Worm (Caenorhabditis elegans): ENCODE data around the gene rabr-3.

Gene rabr-3

DNA sequence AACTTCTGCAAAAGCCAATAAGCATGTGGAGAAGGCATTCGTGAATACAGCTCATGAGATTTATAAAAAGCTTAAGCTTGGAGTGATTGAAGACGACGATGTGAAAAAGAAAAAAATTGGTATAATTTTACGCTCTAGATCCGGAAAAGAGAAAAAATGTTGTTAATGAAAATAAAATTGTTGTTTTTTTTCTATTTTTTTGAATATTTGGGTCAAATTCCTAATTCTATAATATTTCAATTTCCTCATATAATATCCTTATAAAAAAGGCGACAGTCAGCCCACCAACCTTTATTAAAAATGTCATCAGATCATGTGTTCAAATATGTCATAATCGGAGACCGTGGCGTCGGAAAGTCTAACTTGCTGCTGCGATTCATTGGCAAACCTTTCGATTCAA lies at the start of gene rabr-3:
TSS of gene rabr-3 (plus strand) at position 301 of the 400 bp plus-strand sequence.
- TF ChIP-seq F23B12.7 (tag; optimal IDR thresholded peaks at IDR 0.05; ENCODE audit: insufficient read depth) (no peak), F55B11.4 (tag; optimal IDR thresholded peaks at IDR 0.05; ENCODE audit: borderline replicate concordance, insufficient read depth) (no peak), repo-1 (tag; optimal IDR thresholded peaks at IDR 0.05) (no peak)

DNA sequence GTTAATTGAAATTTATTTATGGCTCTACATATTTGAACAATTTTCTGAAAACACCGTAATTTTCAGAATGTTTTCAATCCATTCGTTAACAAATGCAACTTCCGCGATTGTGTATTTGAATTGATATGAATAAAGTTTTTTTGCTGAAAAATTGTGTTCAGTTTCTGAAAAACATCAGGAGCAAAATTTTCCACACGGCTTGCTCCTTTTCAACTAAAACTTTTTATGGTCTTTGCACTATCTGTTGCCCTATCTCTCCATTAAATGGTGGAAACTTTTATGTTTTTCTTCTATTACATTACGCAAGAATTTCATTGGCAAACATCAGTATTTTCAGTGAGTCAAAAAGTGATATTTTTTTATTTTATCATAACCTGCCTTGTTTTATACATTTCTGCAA lies 46.7 kb upstream of the rabr-3 start, which contains the start of gene F10A3.4:
TSS of gene F10A3.4 (plus strand) at position 301 of the 400 bp plus-strand sequence.
- TF ChIP-seq rcor-1 (GFP tag; IDR thresholded peaks at IDR 0.05), result no peak
- no peak for TF ChIP-seq nfya-2 (GFP tag; IDR thresholded peaks at IDR 0.05)
- no peak for TF ChIP-seq T26A5.8 (tag; optimal IDR thresholded peaks at IDR 0.05)
- no peak for TF ChIP-seq lsl-1 (GFP tag; optimal IDR thresholded peaks at IDR 0.05)

DNA sequence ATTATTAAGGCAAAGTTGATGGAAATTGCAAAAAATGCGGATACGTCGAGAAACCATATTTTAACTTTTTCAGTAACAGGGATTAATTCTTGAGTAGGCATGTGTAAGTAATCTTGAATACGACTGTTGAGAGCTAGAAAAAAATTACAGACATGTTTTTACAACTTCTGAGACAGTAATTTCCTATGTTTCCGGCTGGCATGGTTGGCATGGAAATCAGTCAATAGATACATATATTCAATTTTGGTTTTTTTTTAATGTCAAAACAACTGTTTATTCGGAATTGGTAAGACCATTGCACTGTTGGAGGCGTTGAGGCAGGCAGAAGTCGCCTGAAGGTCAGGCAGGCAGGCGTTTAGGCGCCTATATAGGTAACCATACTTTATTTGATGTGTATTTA lies 42.1 kb upstream of the rabr-3 start, which contains the start of gene str-254:
TSS of gene str-254 (minus strand) at position 101 of the 400 bp plus-strand sequence.
- TF ChIP-seq snpc-4 (GFP tag; optimal IDR thresholded peaks at IDR 0.05), result no peak
- no peak for TF ChIP-seq snpc-4 (tag; optimal IDR thresholded peaks at IDR 0.05)
- TF ChIP-seq F37B4.10 (GFP tag; IDR thresholded peaks at IDR 0.05), result no peak
- TF ChIP-seq madf-3 (GFP tag; IDR thresholded peaks at IDR 0.05), result no peak
- no peak for TF ChIP-seq ztf-22 (GFP tag; optimal IDR thresholded peaks at IDR 0.05)
- no peak for TF ChIP-seq hmg-20 (GFP tag; IDR thresholded peaks at IDR 0.05)
- TF ChIP-seq B0336.3 (GFP tag; IDR thresholded peaks at IDR 0.05), result no peak
- TF ChIP-seq aptf-2 (GFP tag; conservative IDR thresholded peaks at IDR 0.05), result no peak
- TF ChIP-seq T26A5.8 (tag; optimal IDR thresholded peaks at IDR 0.05), result no peak
- TF ChIP-seq rcor-1 (GFP tag; IDR thresholded peaks at IDR 0.05), result no peak
- no peak for TF ChIP-seq F52B5.7 (tag; optimal IDR thresholded peaks at IDR 0.05)
- no peak for TF ChIP-seq F57A8.1 (GFP tag; optimal IDR thresholded peaks at IDR 0.05)
- no peak for TF ChIP-seq ceh-58 (GFP tag; IDR thresholded peaks at IDR 0.05)
- TF ChIP-seq ceh-27 (GFP tag; optimal IDR thresholded peaks at IDR 0.05), result no peak
- no peak for TF ChIP-seq mxl-1 (tag; optimal IDR thresholded peaks at IDR 0.05)

DNA sequence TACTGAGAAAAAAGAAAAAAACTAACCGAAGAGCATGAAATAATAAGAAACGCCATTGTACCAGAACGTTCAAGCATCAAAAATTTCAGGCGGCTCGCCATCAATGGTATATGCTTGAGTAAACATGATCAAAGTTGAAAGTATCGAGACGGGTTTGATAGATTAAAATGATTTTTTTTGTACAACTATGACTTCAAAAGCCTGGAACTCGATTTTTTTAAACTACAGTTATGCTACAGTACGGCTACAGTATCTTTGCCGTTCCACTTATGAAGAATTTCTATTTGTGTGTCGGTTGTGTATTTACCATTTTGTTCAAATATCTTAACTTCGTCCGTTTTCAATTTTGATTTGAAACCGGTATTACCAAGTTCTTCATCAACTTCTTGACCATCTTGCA lies 40.4 kb upstream of the rabr-3 start, which contains the start of gene str-97:
TSS of gene str-97 (minus strand) at position 101 of the 400 bp plus-strand sequence.
- no peak for TF ChIP-seq B0336.3 (GFP tag; IDR thresholded peaks at IDR 0.05)

DNA sequence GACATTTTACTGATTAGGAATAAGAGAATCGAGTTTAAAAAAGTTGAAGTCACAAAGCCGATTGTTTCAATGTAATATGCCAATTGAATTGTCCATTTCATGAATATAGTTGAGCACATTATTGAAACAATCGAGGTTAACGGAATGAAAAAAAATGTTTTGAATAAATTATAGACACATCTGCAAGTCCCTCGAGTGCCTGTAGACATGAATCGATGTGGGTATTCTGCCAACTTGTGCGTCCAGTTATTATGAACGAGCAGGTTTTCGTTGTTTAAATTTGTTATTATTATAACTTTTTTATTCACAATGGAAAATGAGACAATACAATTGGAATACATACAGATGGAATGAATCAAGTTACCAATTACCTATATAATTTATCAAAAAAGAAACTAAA lies 37.1 kb upstream of the rabr-3 start, which contains the start of gene str-99:
TSS of gene str-99 (minus strand) at position 101 of the 400 bp plus-strand sequence.
- TF ChIP-seq Y79H2A.3 (GFP tag; conservative IDR thresholded peaks at IDR 0.05), result no peak
- TF ChIP-seq mel-28 (tag; optimal IDR thresholded peaks at IDR 0.05; ENCODE audit: borderline replicate concordance), result no peak
- TF ChIP-seq ztf-22 (GFP tag; optimal IDR thresholded peaks at IDR 0.05), result no peak
- TF ChIP-seq lin-40 (tag; optimal IDR thresholded peaks at IDR 0.05), result no peak
- no peak for TF ChIP-seq let-607 (tag; optimal IDR thresholded peaks at IDR 0.05)
- no peak for TF ChIP-seq nhr-179 (tag; optimal IDR thresholded peaks at IDR 0.05)
- no peak for TF ChIP-seq ets-4 (GFP tag; optimal IDR thresholded peaks at IDR 0.05)

DNA sequence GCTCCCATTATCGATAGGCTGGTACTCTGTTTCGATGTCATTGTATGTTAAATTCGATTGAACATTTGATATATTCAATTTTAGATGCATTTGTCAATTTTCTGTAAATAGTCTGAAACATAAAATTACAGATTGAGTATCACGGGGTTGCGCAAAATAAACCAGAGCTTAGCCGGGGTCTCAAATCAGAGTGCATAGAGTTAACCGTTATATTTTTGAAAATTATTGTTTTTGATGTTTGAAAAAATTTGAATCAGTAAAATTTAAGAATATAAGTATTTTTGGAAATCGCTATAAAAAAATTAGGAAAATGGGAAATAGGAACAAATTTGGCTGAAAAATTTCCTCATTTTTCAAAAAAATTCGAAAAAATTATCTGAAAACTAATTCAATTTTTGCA lies 35.9 kb upstream of the rabr-3 start, which contains the start of gene F10A3.17:
TSS of gene F10A3.17 (minus strand) at position 101 of the 400 bp plus-strand sequence.
- TF ChIP-seq ceh-91 (GFP tag; IDR thresholded peaks at IDR 0.05) (no peak), ZK185.1 (tag; optimal IDR thresholded peaks at IDR 0.05; ENCODE audit: poor library complexity, severe bottlenecking) (no peak), nhr-27 (tag; optimal IDR thresholded peaks at IDR 0.05) (no peak), Y53F4B.3 (GFP tag; IDR thresholded peaks at IDR 0.05) (no peak)

Measured in whole organism, young adult.